Worm (Caenorhabditis elegans) whole organism, young adult: Measurements from ENCODE around the gene T25G12.3.

ENCODE experiments used
- Y56A3A.18 ChIP-seq: fragments of 200-800 bp; sonication (Bioruptor generic); IDR thresholded peaks from 2 replicates; pipeline ENCODE4 v1.3.6; 2022; ENCODE audit warnings: missing genetic modification reagents, missing genetic modification characterization, missing compliant biosample characterization
- ama-1 ChIP-seq, 3 experiments: fragments of 150-350 bp in 1 of 3; sonication (generic microtip) in 2 of 3; optimal IDR thresholded peaks; 2 replicates each; lab custom pipeline; 2014 to 2018; ENCODE audit warnings: missing biosample characterization in 2 of 3, missing genetic modification characterization in 2 of 3, missing genetic modification reagents in 2 of 3
- ceh-40 ChIP-seq: fragments of 200-800 bp; sonication (Bioruptor generic); IDR thresholded peaks from 2 replicates; pipeline ENCODE4 v1.3.6; 2022; ENCODE audit warnings: missing genetic modification characterization, missing compliant biosample characterization
- chd-7 ChIP-seq: sonication (generic microtip); optimal IDR thresholded peaks from 2 replicates; lab custom pipeline; 2016; ENCODE audit warnings: mild to moderate bottlenecking, missing genetic modification characterization, moderate library complexity, missing compliant biosample characterization
- dpl-1 ChIP-seq: fragments of 150-350 bp; optimal IDR thresholded peaks from 2 replicates; lab custom pipeline; 2014; ENCODE audit warnings: missing biosample characterization, missing genetic modification reagents, missing genetic modification characterization
- pha-4 ChIP-seq: fragments of 150-350 bp; sonication (generic microtip); optimal IDR thresholded peaks from 2 replicates; lab custom pipeline; 2014; ENCODE audit warnings: missing biosample characterization, missing genetic modification reagents, missing genetic modification characterization
- repo-1 ChIP-seq: sonication (generic microtip); optimal IDR thresholded peaks from 2 replicates; lab custom pipeline; 2017; ENCODE audit warnings: mild to moderate bottlenecking, missing genetic modification characterization, missing compliant biosample characterization
- sptf-2 ChIP-seq: fragments of 200-800 bp; sonication (Bioruptor generic); optimal IDR thresholded peaks from 2 replicates; lab custom pipeline; 2018; ENCODE audit warnings: mild to moderate bottlenecking, missing genetic modification characterization, missing compliant biosample characterization
- tbp1 ChIP-seq: fragments of 200-800 bp; sonication (Bioruptor generic); optimal IDR thresholded peaks from 2 replicates; lab custom pipeline; 2018; ENCODE audit warnings: mild to moderate bottlenecking, missing genetic modification characterization, missing compliant biosample characterization

- TF ChIP-seq chd-7: no peak
- no peak for TF ChIP-seq Y56A3A.18 (GFP tag; lab: Robert Waterston, UW)
- TF ChIP-seq sptf-2 (GFP tag; lab: Kevin White, UChicago): no peak
- TF ChIP-seq ama-1 (optimal IDR thresholded peaks at IDR 0.05; lab: Kevin White, UChicago): no peak
- no peak for TF ChIP-seq ama-1 (GFP tag; optimal IDR thresholded peaks at IDR 0.05; lab: Kevin White, UChicago)
- TF ChIP-seq ceh-40 (GFP tag; lab: Robert Waterston, UW): no peak
- no peak for TF ChIP-seq pha-4 (tag; lab: Kevin White, UChicago)
- no peak for TF ChIP-seq tbp1 (GFP tag; lab: Kevin White, UChicago)
- no peak for TF ChIP-seq repo-1 (tag; lab: Kevin White, UChicago)
- TF ChIP-seq dpl-1 (GFP tag; lab: Kevin White, UChicago): no peak
Measured at ce11 chrX:17227376-17227775, 4.1 kb upstream of the T25G12.3 start.
